Fruit fly (Drosophila melanogaster) whole organism, wandering third instar larva: ENCODE data around the gene Polr1F.

Source experiments
- Dfd ChIP-seq: fragments of >200 bp; optimal IDR thresholded peaks from 2 replicates; lab custom pipeline; 2017; ENCODE audit warnings: missing biosample characterization, missing genetic modification characterization
- Hr83 ChIP-seq: fragments of 200-300 bp; sonication (Bioruptor generic); optimal IDR thresholded peaks from 2 replicates; lab custom pipeline; 2016; ENCODE audit warnings: missing biosample characterization, mild to moderate bottlenecking, missing genetic modification characterization, moderate library complexity; ENCODE audit not compliant: poor library complexity, severe bottlenecking
- N ChIP-seq: fragments of >200 bp; optimal IDR thresholded peaks from 2 replicates; lab custom pipeline; 2018; ENCODE audit warnings: missing biosample characterization, missing external identifiers, missing genetic modification characterization
- Rel ChIP-seq, 2 experiments: fragments of 200-800 bp; sonication (Bioruptor generic) in 1 of 2; optimal IDR thresholded peaks; 2 replicates in 1 of 2; 3 replicates in 1 of 2; lab custom pipeline; 2016 to 2019; ENCODE audit warnings: mild to moderate bottlenecking in 2 of 2, missing biosample characterization in 2 of 2, missing genetic modification characterization in 2 of 2, moderate library complexity in 1 of 2
- br ChIP-seq: fragments of 200-800 bp; sonication (Bioruptor generic); optimal IDR thresholded peaks from 2 replicates; lab custom pipeline; 2016; ENCODE audit warnings: missing biosample characterization, missing genetic modification characterization
- dl ChIP-seq, 2 experiments: fragments of 175-275, 200-275 bp in 1 of 2; fragments of 200-275 bp in 1 of 2; sonication (Bioruptor generic); optimal IDR thresholded peaks; lab custom pipeline; 2018; ENCODE audit warnings: mild to moderate bottlenecking in 2 of 2, missing biosample characterization in 2 of 2, missing genetic modification characterization in 2 of 2, moderate library complexity in 2 of 2; ENCODE audit not compliant: partially characterized antibody in 2 of 2, insufficient read depth in 1 of 2
- h ChIP-seq: fragments of 200-800 bp; sonication (Bioruptor generic); optimal IDR thresholded peaks from 3 replicates; lab custom pipeline; 2016; ENCODE audit warnings: missing biosample characterization, mild to moderate bottlenecking, missing genetic modification characterization
- lola ChIP-seq: fragments of >200 bp; optimal IDR thresholded peaks from 2 replicates; lab custom pipeline; 2017; ENCODE audit warnings: missing biosample characterization, missing genetic modification characterization
- psq ChIP-seq: fragments of 200-800 bp; sonication (Bioruptor generic); optimal IDR thresholded peaks from 3 replicates; lab custom pipeline; 2017; ENCODE audit warnings: missing biosample characterization, mild to moderate bottlenecking, missing genetic modification characterization, moderate library complexity
- sage ChIP-seq: fragments of 200-800 bp; sonication (Bioruptor generic); optimal IDR thresholded peaks from 2 replicates; lab custom pipeline; 2016; ENCODE audit warnings: missing biosample characterization, mild to moderate bottlenecking, missing genetic modification characterization
- usp ChIP-seq: fragments of >200 bp; optimal IDR thresholded peaks from 2 replicates; lab custom pipeline; 2017; ENCODE audit warnings: missing biosample characterization, missing genetic modification characterization
- woc ChIP-seq: sonication (Bioruptor generic); optimal IDR thresholded peaks from 2 replicates; lab custom pipeline; 2016; ENCODE audit warnings: missing biosample characterization, mild to moderate bottlenecking, missing genetic modification characterization

- TF ChIP-seq h (no peak), psq (GFP tag; lab: Kevin White, UChicago) (peak; percentile 69), lola (GFP tag; lab: Kevin White, UChicago) (no peak), sage (GFP tag; lab: Kevin White, UChicago) (no peak), br (no peak), Rel (GFP tag; optimal IDR thresholded peaks at IDR 0.05; lab: Kevin White, UChicago) (no peak), Rel (tag; optimal IDR thresholded peaks at IDR 0.05; lab: Kevin White, UChicago) (peak; percentile 24), N (no peak), Hr83 (no peak), usp (no peak), woc (GFP tag; lab: Kevin White, UChicago) (peak; percentile 55), Dfd (GFP tag; lab: Kevin White, UChicago) (no peak), dl (GFP tag; optimal IDR thresholded peaks at IDR 0.05; lab: Kevin White, UChicago; ENCODE audit: insufficient read depth in 1 of 2, partially characterized antibody in 2 of 2) (no peak)
Observed at dm6 chr2L:6918517-6919202, 11.0 kb upstream of the Polr1F start, which contains the start of gene nop5.
